Fruit fly (Drosophila melanogaster): ENCODE results near the gene CG34165.

The CG34165 gene

DNA sequence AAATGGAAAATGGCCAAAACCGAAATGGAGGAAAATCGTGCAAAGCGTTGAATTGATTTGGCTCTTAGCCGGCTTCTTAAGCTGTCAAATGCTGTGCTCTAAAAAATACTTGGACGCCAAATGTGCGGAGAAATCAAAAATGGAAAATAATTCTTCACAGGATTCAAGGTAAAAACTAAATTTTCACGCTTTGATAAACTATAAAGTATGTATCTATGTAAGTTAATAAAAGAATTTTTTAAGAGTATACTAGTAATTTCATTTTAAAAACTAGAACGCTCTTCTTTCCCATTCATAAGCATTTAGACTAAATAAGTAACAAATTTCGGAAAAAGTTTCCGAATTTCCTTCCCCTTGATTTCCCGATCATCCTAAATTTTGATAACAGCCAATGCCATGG, 48.9 kb downstream of the CG34165 start, which contains the start of gene CSN1a:
Gene CSN1a, plus strand, starts transcription at position 301 of the 400 bp plus-strand sequence.
- TF ChIP-seq psq (optimal IDR thresholded peaks at IDR 0.05): no peak
- TF ChIP-seq Dll (optimal IDR thresholded peaks at IDR 0.05): no peak
- TF ChIP-seq usp (GFP tag; optimal IDR thresholded peaks at IDR 0.05): no peak
- no peak for TF ChIP-seq CG8478 (optimal IDR thresholded peaks at IDR 0.05)
- TF ChIP-seq pan (optimal IDR thresholded peaks at IDR 0.05): no peak
- no peak for TF ChIP-seq EcR (GFP tag; optimal IDR thresholded peaks at IDR 0.05)

Measured in whole organism.